Worm (Caenorhabditis elegans) whole organism, mixed stage, embryonic: ENCODE results near the gene Y38E10A.3.

ENCODE experiments used
- blmp-1 ChIP-seq: fragments of 150-350 bp; optimal IDR thresholded peaks from 2 replicates; lab custom pipeline; 2014; ENCODE audit warnings: missing biosample characterization, missing genetic modification characterization
- elt-1 ChIP-seq: sonication (generic microtip); optimal IDR thresholded peaks from 2 replicates; lab custom pipeline; 2017; ENCODE audit warnings: missing genetic modification characterization, mild to moderate bottlenecking, missing compliant biosample characterization, antibody characterized with exemption, moderate library complexity, borderline replicate concordance; ENCODE audit not compliant: insufficient read depth
- hlh-1 ChIP-seq: fragments of 150-350 bp; optimal IDR thresholded peaks from 2 replicates; lab custom pipeline; 2014; ENCODE audit warnings: missing biosample characterization, missing genetic modification reagents, missing genetic modification characterization
- mep-1 ChIP-seq: fragments of 150-350 bp; optimal IDR thresholded peaks from 2 replicates; lab custom pipeline; 2017; ENCODE audit warnings: missing biosample characterization, missing genetic modification reagents, missing genetic modification characterization, inconsistent platforms
- nhr-76 ChIP-seq: sonication (generic microtip); optimal IDR thresholded peaks from 2 replicates; lab custom pipeline; 2017; ENCODE audit warnings: missing biosample characterization, missing genetic modification characterization
- snpc-4 ChIP-seq: fragments of 150-350 bp; optimal IDR thresholded peaks from 2 replicates; lab custom pipeline; 2014; ENCODE audit warnings: missing biosample characterization, missing genetic modification characterization

- TF ChIP-seq nhr-76 (tag; lab: Kevin White, UChicago) (no peak), snpc-4 (no peak), blmp-1 (tag; lab: Kevin White, UChicago) (no peak), mep-1 (tag; lab: Kevin White, UChicago) (no peak), hlh-1 (tag; lab: Kevin White, UChicago) (no peak), elt-1 (tag; lab: Kevin White, UChicago) (no peak)
Observed at ce11 chrII:12535297-12535803, 39.2 kb downstream of the Y38E10A.3 start, which contains the start of gene nimk-1.
